Fruit fly (Drosophila melanogaster): ENCODE measurements around the gene CG14315.
A peak's percentile ranks its signal among the peaks of the same experiment; 100 is the strongest.

Gene CG14315

DNA sequence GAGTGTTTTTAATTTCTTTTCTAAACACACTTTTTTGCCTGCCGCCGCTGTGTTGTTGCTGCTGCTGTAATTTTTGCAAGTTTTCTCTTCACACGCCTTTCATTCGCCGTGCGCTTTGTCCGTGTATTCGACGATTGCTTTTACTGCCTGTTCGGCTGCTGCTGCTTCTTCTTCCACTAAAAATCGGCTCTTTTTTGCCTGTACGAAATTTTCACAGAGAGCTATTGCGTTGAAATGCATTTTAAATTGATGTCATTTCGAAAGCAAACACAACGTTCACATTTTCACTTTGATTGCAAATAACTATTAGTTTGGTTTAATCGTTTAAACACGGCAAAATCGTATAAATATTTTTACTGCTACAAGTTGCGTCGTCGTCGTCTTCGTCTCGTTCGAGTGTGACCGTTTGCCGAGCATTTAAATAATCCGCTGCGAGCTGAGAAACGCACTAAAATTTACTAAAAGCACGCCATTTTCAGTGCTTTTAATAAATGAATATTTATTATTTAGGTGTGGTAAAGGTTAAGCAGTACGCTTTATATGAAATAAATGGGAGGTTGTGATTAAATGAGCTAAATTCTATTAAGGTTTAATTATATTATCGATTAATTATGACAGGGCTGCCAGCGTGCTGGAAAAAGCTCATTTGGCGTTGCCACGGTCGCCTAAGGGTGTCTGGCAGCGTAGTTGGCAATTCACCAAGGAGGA is 40.8 kb downstream of the CG14315 start, which contains the start of the genes Ssdp and CG7985 (continued):
- TF ChIP-seq CG4707 (GFP tag; optimal IDR thresholded peaks at IDR 0.05) (no peak), unpg (GFP tag; optimal IDR thresholded peaks at IDR 0.05) (no peak), fd96Cb (tag; optimal IDR thresholded peaks at IDR 0.05) (no peak), Xbp1 (GFP tag; optimal IDR thresholded peaks at IDR 0.05) (peak; percentile 3), Trl (optimal IDR thresholded peaks at IDR 0.05) (no peak), Trl (GFP tag; optimal IDR thresholded peaks at IDR 0.05) (no peak), tin (GFP tag; optimal IDR thresholded peaks at IDR 0.05) (no peak), ac (GFP tag; optimal IDR thresholded peaks at IDR 0.05) (no peak), tgo (GFP tag; IDR thresholded peaks at IDR 0.05) (no peak), dmrt99B (tag; optimal IDR thresholded peaks at IDR 0.05) (no peak), pum (GFP tag; optimal IDR thresholded peaks at IDR 0.05) (no peak), CG14710 (tag; optimal IDR thresholded peaks at IDR 0.05) (peak; percentile 47), MBD-R2 (GFP tag; IDR thresholded peaks at IDR 0.05) (no peak), Nf-YC (tag; optimal IDR thresholded peaks at IDR 0.05) (no peak), CG4617 (GFP tag; optimal IDR thresholded peaks at IDR 0.05; ENCODE audit: borderline replicate concordance) (peak; percentile 68), CG8359 (GFP tag; optimal IDR thresholded peaks at IDR 0.05; ENCODE audit: borderline replicate concordance) (no peak), pnt (GFP tag; optimal IDR thresholded peaks at IDR 0.05) (no peak), YL-1 (GFP tag; optimal IDR thresholded peaks at IDR 0.05) (peak; percentile 42), Taf1 (GFP tag; IDR thresholded peaks at IDR 0.05) (no peak), nmo (GFP tag; optimal IDR thresholded peaks at IDR 0.05) (peak; percentile 44), CG31441 (GFP tag; IDR thresholded peaks at IDR 0.05) (no peak), CG10366 (GFP tag; IDR thresholded peaks at IDR 0.05) (no peak), Mrtf (GFP tag; IDR thresholded peaks at IDR 0.05) (no peak), jumu (GFP tag; optimal IDR thresholded peaks at IDR 0.05) (no peak), CG15601 (tag; optimal IDR thresholded peaks at IDR 0.05) (no peak), HLH54F (GFP tag; optimal IDR thresholded peaks at IDR 0.05) (no peak), CG9876 (GFP tag; optimal IDR thresholded peaks at IDR 0.05) (no peak), CG10543 (GFP tag; optimal IDR thresholded peaks at IDR 0.05) (no peak), Jarid2 (GFP tag; optimal IDR thresholded peaks at IDR 0.05) (no peak), CG2889 (GFP tag; IDR thresholded peaks at IDR 0.05) (no peak), pb (GFP tag; optimal IDR thresholded peaks at IDR 0.05) (no peak), CG10267 (tag; optimal IDR thresholded peaks at IDR 0.05) (peak; percentile 8), aop (GFP tag; IDR thresholded peaks at IDR 0.05) (no peak), CG8924 (tag; optimal IDR thresholded peaks at IDR 0.05) (no peak), B-H1 (GFP tag; IDR thresholded peaks at IDR 0.05) (no peak), Mad (GFP tag; optimal IDR thresholded peaks at IDR 0.05) (peak; percentile 9), stc (GFP tag; IDR thresholded peaks at IDR 0.05) (no peak), D (optimal IDR thresholded peaks at IDR 0.05) (no peak), D (GFP tag; optimal IDR thresholded peaks at IDR 0.05) (no peak), dmrt11E (tag; optimal IDR thresholded peaks at IDR 0.05) (no peak), slp2 (GFP tag; optimal IDR thresholded peaks at IDR 0.05) (no peak), zfh1 (GFP tag; IDR thresholded peaks at IDR 0.05) (no peak), Six4 (GFP tag; optimal IDR thresholded peaks at IDR 0.05) (no peak), fd3F (GFP tag; optimal IDR thresholded peaks at IDR 0.05) (no peak), MTF-1 (GFP tag; optimal IDR thresholded peaks at IDR 0.05; ENCODE audit: borderline replicate concordance) (no peak), CG6765 (GFP tag; optimal IDR thresholded peaks at IDR 0.05) (no peak), CG32767 (GFP tag; IDR thresholded peaks at IDR 0.05) (no peak), fd102C (GFP tag; optimal IDR thresholded peaks at IDR 0.05) (no peak), pzg (GFP tag; optimal IDR thresholded peaks at IDR 0.05) (peak; percentile 87), CG5180 (GFP tag; optimal IDR thresholded peaks at IDR 0.05) (no peak), btn (GFP tag; optimal IDR thresholded peaks at IDR 0.05) (no peak)

Measured in whole organism, embryonic.